Fruit fly (Drosophila melanogaster) whole organism, pupa: Measurements from ENCODE around the gene Tet.

Source experiments
- CG10348 ChIP-seq: fragments of 200-800 bp; sonication (Bioruptor generic); IDR thresholded peaks from 2 replicates; pipeline ENCODE4 v1.3.6; 2022; ENCODE audit warnings: missing biosample characterization, missing genetic modification characterization
- CG12605 ChIP-seq: fragments of 200-800 bp; sonication (Bioruptor generic); IDR thresholded peaks from 2 replicates; pipeline ENCODE4 v1.3.6; 2022; ENCODE audit warnings: missing biosample characterization, missing genetic modification characterization
- CG13204 ChIP-seq: fragments of 200-800 bp; sonication (Bioruptor generic); optimal IDR thresholded peaks from 2 replicates; lab custom pipeline; 2018; ENCODE audit warnings: missing biosample characterization, mild to moderate bottlenecking, missing genetic modification characterization, moderate library complexity
- CG14655 ChIP-seq: fragments of 200-800 bp; sonication (Bioruptor generic); optimal IDR thresholded peaks from 3 replicates; lab custom pipeline; 2017; ENCODE audit warnings: mild to moderate bottlenecking, missing biosample characterization, missing genetic modification reagents, missing genetic modification characterization
- CG15710 ChIP-seq: fragments of 200-800 bp; sonication (Bioruptor generic); optimal IDR thresholded peaks from 2 replicates; lab custom pipeline; 2018; ENCODE audit warnings: missing biosample characterization, mild to moderate bottlenecking, missing genetic modification characterization, moderate library complexity
- CG17806 ChIP-seq: fragments of 200-800 bp; sonication (Bioruptor generic); optimal IDR thresholded peaks from 2 replicates; lab custom pipeline; 2018; ENCODE audit warnings: missing biosample characterization, mild to moderate bottlenecking, missing genetic modification characterization, moderate library complexity
- CG32121 ChIP-seq: fragments of 200-800 bp; sonication (Bioruptor generic); IDR thresholded peaks from 2 replicates; pipeline ENCODE4 v1.3.6; 2022; ENCODE audit warnings: missing biosample characterization, missing genetic modification characterization
- CG34367 ChIP-seq: fragments of 200-800 bp; sonication (Bioruptor generic); optimal IDR thresholded peaks from 2 replicates; lab custom pipeline; 2018; ENCODE audit warnings: missing biosample characterization, mild to moderate bottlenecking, missing genetic modification characterization
- CG4496 ChIP-seq: fragments of 200-800 bp; sonication (Bioruptor generic); IDR thresholded peaks from 3 replicates; pipeline ENCODE4 v1.3.6; 2022; ENCODE audit warnings: missing biosample characterization, missing genetic modification characterization
- CG8159 ChIP-seq: fragments of 200-800 bp; sonication (Bioruptor generic); optimal IDR thresholded peaks from 3 replicates; lab custom pipeline; 2018; ENCODE audit warnings: missing biosample characterization, mild to moderate bottlenecking, missing genetic modification characterization, moderate library complexity
- CG8301 ChIP-seq: fragments of 200-800 bp; sonication (Bioruptor generic); optimal IDR thresholded peaks from 2 replicates; lab custom pipeline; 2018; ENCODE audit warnings: missing biosample characterization, mild to moderate bottlenecking, missing genetic modification characterization
- CG9948 ChIP-seq: fragments of 200-800 bp; sonication (Bioruptor generic); optimal IDR thresholded peaks from 2 replicates; lab custom pipeline; 2018; ENCODE audit warnings: missing biosample characterization, mild to moderate bottlenecking, missing genetic modification characterization, moderate library complexity
- D1 ChIP-seq: fragments of 200-800 bp; sonication (Bioruptor generic); optimal IDR thresholded peaks from 2 replicates; lab custom pipeline; 2018; ENCODE audit warnings: missing biosample characterization, mild to moderate bottlenecking, missing genetic modification characterization, moderate library complexity
- EcR ChIP-seq: fragments of 200-800 bp; sonication (Bioruptor generic); optimal IDR thresholded peaks from 3 replicates; lab custom pipeline; 2019; ENCODE audit warnings: missing biosample characterization, missing genetic modification characterization, mild to moderate bottlenecking, moderate library complexity, missing genetic modification reagents
- Ets98B ChIP-seq: fragments of 200-800 bp; sonication (Bioruptor generic); IDR thresholded peaks from 2 replicates; pipeline ENCODE4 v1.3.6; 2022; ENCODE audit warnings: missing biosample characterization, missing genetic modification characterization
- Pif1A ChIP-seq: fragments of 200-800 bp; sonication (Bioruptor generic); optimal IDR thresholded peaks from 3 replicates; lab custom pipeline; 2016; ENCODE audit warnings: missing biosample characterization, missing genetic modification characterization
- Pif1B ChIP-seq: fragments of 200-800 bp; sonication (Bioruptor generic); optimal IDR thresholded peaks from 3 replicates; lab custom pipeline; 2016; ENCODE audit warnings: missing biosample characterization, missing genetic modification characterization
- Snoo ChIP-seq: fragments of 200-800 bp; sonication (Bioruptor generic); optimal IDR thresholded peaks from 3 replicates; lab custom pipeline; 2017; ENCODE audit warnings: missing biosample characterization, mild to moderate bottlenecking, missing genetic modification characterization, inconsistent platforms
- fd96Ca ChIP-seq: fragments of 200-800 bp; sonication (Bioruptor generic); IDR thresholded peaks from 3 replicates; pipeline ENCODE4 v1.3.6; 2022; ENCODE audit warnings: missing biosample characterization, missing genetic modification characterization
- gl ChIP-seq: fragments of 200-800 bp; sonication (Bioruptor generic); optimal IDR thresholded peaks from 2 replicates; lab custom pipeline; 2018; ENCODE audit warnings: missing biosample characterization, mild to moderate bottlenecking, missing genetic modification characterization
- rn ChIP-seq: fragments of 200-800 bp; sonication (Bioruptor generic); IDR thresholded peaks from 2 replicates; pipeline ENCODE4 v1.3.6; 2022; ENCODE audit warnings: missing biosample characterization, missing genetic modification characterization

Gene Tet

DNA sequence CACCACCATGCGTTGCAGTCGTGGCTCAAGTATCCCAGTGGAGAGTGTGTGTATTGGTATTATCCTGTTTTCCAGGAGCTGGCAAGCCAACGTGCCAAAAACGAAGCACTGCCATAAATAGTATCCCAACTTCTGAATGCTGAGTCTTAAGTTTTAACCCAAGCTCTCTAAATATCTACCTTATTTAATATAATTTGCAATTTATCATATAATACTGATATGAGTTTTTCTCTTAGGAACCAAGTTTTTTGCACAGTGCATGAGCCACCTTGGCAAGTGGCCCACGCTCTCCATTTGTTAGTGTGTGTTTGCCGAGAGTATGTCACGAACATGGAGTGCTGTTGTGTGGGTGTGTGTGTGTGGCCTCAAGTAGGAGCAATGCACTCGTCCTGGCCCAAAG lies 13.4 kb downstream of the Tet start:
- TF ChIP-seq fd96Ca (GFP tag; lab: Robert Waterston, UW) (peak; percentile 56; the same call in 2 of the 3 replicates), CG13204 (GFP tag; lab: Kevin White, UChicago) (no peak), CG14655 (GFP tag; lab: Kevin White, UChicago) (peak; percentile 28), CG10348 (no peak), CG8301 (tag; lab: Kevin White, UChicago) (peak; percentile 16), CG12605 (no peak), Ets98B (GFP tag; lab: Robert Waterston, UW) (peak; percentile 38; the same call in 1 of the 2 replicates), Pif1B (peak; percentile 22), CG4496 (0 out of 3 replicates have a peak, but pooled peaks have one; percentile 24), Snoo (tag; lab: Kevin White, UChicago) (no peak), CG32121 (no peak), CG34367 (no peak), CG15710 (tag; lab: Kevin White, UChicago) (peak; percentile 35), CG17806 (tag; lab: Kevin White, UChicago) (peak; percentile 8), EcR (GFP tag; lab: Kevin White, UChicago) (peak; percentile 29), gl (tag; lab: Kevin White, UChicago) (no peak), CG9948 (tag; lab: Kevin White, UChicago) (peak; percentile 59), rn (GFP tag; lab: Robert Waterston, UW) (no peak), CG8159 (tag; lab: Kevin White, UChicago) (peak; percentile 22), D1 (tag; lab: Kevin White, UChicago) (no peak), Pif1A (GFP tag; lab: Kevin White, UChicago) (peak; percentile 28)

DNA sequence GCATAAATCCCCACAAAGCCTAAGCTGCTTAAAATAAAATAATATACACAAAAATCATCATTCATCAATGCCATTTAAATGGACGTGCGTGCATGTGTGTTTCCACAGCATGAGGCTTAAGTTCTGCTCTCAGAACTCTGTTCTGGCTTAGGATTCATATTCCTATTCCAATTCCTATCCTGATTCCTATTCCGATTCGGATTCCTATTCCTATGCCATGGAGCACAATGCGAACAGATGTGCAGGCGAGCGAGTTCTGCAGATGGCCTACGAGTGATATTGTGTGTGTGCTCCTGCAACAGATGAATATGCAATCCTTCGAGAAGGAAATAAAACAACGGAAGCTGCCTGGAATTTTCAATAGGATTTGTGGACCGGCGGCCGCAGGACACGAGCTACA lies 14.5 kb downstream of the Tet start:
- TF ChIP-seq CG8159 (tag; lab: Kevin White, UChicago) (no peak), CG15710 (tag; lab: Kevin White, UChicago) (no peak), D1 (tag; lab: Kevin White, UChicago) (no peak), Pif1A (GFP tag; lab: Kevin White, UChicago) (no peak), Snoo (tag; lab: Kevin White, UChicago) (no peak), EcR (GFP tag; lab: Kevin White, UChicago) (no peak), CG14655 (GFP tag; lab: Kevin White, UChicago) (no peak), gl (tag; lab: Kevin White, UChicago) (no peak), CG9948 (tag; lab: Kevin White, UChicago) (no peak), CG32121 (no peak), CG13204 (GFP tag; lab: Kevin White, UChicago) (no peak), CG12605 (no peak), Pif1B (no peak), rn (GFP tag; lab: Robert Waterston, UW) (no peak), CG34367 (no peak), fd96Ca (GFP tag; lab: Robert Waterston, UW) (no peak), CG8301 (tag; lab: Kevin White, UChicago) (no peak), CG4496 (no peak), CG10348 (no peak), Ets98B (GFP tag; lab: Robert Waterston, UW) (no peak)

dm6 chr3L:2861949-2862569 lies 16.9 kb downstream of the Tet start:
- TF ChIP-seq rn (GFP tag; lab: Robert Waterston, UW) (no peak), CG14655 (GFP tag; lab: Kevin White, UChicago) (peak; percentile 10), Snoo (tag; lab: Kevin White, UChicago) (no peak), CG9948 (tag; lab: Kevin White, UChicago) (peak; percentile 26), CG13204 (GFP tag; lab: Kevin White, UChicago) (peak; percentile 5), Pif1A (GFP tag; lab: Kevin White, UChicago) (no peak), D1 (tag; lab: Kevin White, UChicago) (no peak), CG8159 (tag; lab: Kevin White, UChicago) (peak; percentile 29), CG12605 (no peak), CG15710 (tag; lab: Kevin White, UChicago) (peak; percentile 42), CG10348 (no peak), CG34367 (peak; percentile 39), gl (tag; lab: Kevin White, UChicago) (no peak), Ets98B (GFP tag; lab: Robert Waterston, UW) (no peak), EcR (GFP tag; lab: Kevin White, UChicago) (no peak), CG4496 (0 out of 3 replicates have a peak, but pooled peaks have one; percentile 30), Pif1B (no peak), CG32121 (no peak), CG17806 (tag; lab: Kevin White, UChicago) (peak; percentile 9), fd96Ca (GFP tag; lab: Robert Waterston, UW) (0 out of 3 replicates have a peak, but pooled peaks have one; percentile 13), CG8301 (tag; lab: Kevin White, UChicago) (no peak)
- TF ChIP-seq, all 21 proteins: peak for 9

DNA sequence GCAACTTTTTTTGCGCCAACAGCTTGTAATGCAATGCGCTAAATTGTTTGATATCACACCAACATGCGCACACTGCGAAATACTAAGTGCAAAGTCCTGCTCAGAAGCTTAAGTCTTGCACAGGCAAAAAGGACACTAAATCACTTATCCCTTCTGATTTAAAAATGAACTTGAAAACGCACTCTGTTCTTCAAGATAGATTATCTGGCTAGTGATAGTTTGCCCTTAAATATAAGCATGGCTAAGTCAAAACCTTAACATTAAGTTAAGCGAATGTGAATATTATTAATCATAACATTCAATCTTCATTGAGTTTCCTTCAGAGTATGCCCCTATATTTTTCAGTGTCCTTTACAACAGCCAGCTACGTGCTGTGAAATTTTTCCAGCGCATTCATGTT lies 18.9 kb downstream of the Tet start:
- TF ChIP-seq Pif1B (no peak), CG4496 (no peak), CG15710 (tag; lab: Kevin White, UChicago) (peak; percentile 41), CG10348 (no peak), CG17806 (tag; lab: Kevin White, UChicago) (peak; percentile 28), D1 (tag; lab: Kevin White, UChicago) (no peak), Snoo (tag; lab: Kevin White, UChicago) (no peak), CG13204 (GFP tag; lab: Kevin White, UChicago) (no peak), CG8301 (tag; lab: Kevin White, UChicago) (peak; percentile 8), gl (tag; lab: Kevin White, UChicago) (no peak), rn (GFP tag; lab: Robert Waterston, UW) (no peak), CG8159 (tag; lab: Kevin White, UChicago) (peak; percentile 50), Pif1A (GFP tag; lab: Kevin White, UChicago) (no peak), CG14655 (GFP tag; lab: Kevin White, UChicago) (peak; percentile 27), fd96Ca (GFP tag; lab: Robert Waterston, UW) (no peak), Ets98B (GFP tag; lab: Robert Waterston, UW) (no peak), CG34367 (peak; percentile 6), CG9948 (tag; lab: Kevin White, UChicago) (peak; percentile 41), CG32121 (no peak), EcR (GFP tag; lab: Kevin White, UChicago) (no peak), CG12605 (no peak)
